Worm (Caenorhabditis elegans) whole organism, midembryonic: ENCODE results near the gene R07E4.1.

Experiments
- T22C8.4 ChIP-seq: fragments of 200-800 bp; sonication (Bioruptor generic); IDR thresholded peaks from 2 replicates; pipeline ENCODE4 v1.3.6; 2022; ENCODE audit warnings: missing genetic modification characterization, missing compliant biosample characterization
- cog-1 ChIP-seq: sonication (generic microtip); optimal IDR thresholded peaks from 2 replicates; lab custom pipeline; 2016; ENCODE audit warnings: missing genetic modification characterization, missing compliant biosample characterization
- flt-1 ChIP-seq: fragments of 200-800 bp; sonication (Bioruptor generic); IDR thresholded peaks from 2 replicates; pipeline ENCODE4 v1.3.6; 2022; ENCODE audit warnings: missing genetic modification characterization, missing compliant biosample characterization
- klf-2 ChIP-seq: fragments of 200-800 bp; sonication (Bioruptor generic); conservative IDR thresholded peaks from 2 replicates; pipeline ENCODE4 v1.3.6; 2022; ENCODE audit warnings: missing genetic modification reagents, missing genetic modification characterization, missing compliant biosample characterization
- med-1 ChIP-seq: sonication (generic microtip); optimal IDR thresholded peaks from 2 replicates; lab custom pipeline; 2017; ENCODE audit warnings: missing genetic modification characterization, mild to moderate bottlenecking, missing compliant biosample characterization, antibody characterized with exemption, missing genetic modification reagents; ENCODE audit not compliant: insufficient read depth
- ref-1 ChIP-seq: fragments of 200-800 bp; sonication (Bioruptor generic); conservative IDR thresholded peaks from 2 replicates; pipeline ENCODE4 v1.3.6; 2022; ENCODE audit warnings: missing genetic modification reagents, missing genetic modification characterization, missing compliant biosample characterization
- tab-1 ChIP-seq: fragments of 200-800 bp; sonication (Bioruptor generic); IDR thresholded peaks from 2 replicates; pipeline ENCODE4 v1.3.6; 2022; ENCODE audit warnings: missing genetic modification characterization, missing compliant biosample characterization
- ztf-23 ChIP-seq: fragments of 200-800 bp; sonication (Bioruptor generic); IDR thresholded peaks from 2 replicates; pipeline ENCODE4 v1.3.6; 2022; ENCODE audit warnings: missing genetic modification reagents, missing genetic modification characterization, missing compliant biosample characterization
- ztf-29 ChIP-seq: fragments of 200-800 bp; sonication (Bioruptor generic); IDR thresholded peaks from 2 replicates; pipeline ENCODE4 v1.3.6; 2022; ENCODE audit warnings: missing genetic modification reagents, missing genetic modification characterization, missing compliant biosample characterization

The R07E4.1 gene

DNA sequence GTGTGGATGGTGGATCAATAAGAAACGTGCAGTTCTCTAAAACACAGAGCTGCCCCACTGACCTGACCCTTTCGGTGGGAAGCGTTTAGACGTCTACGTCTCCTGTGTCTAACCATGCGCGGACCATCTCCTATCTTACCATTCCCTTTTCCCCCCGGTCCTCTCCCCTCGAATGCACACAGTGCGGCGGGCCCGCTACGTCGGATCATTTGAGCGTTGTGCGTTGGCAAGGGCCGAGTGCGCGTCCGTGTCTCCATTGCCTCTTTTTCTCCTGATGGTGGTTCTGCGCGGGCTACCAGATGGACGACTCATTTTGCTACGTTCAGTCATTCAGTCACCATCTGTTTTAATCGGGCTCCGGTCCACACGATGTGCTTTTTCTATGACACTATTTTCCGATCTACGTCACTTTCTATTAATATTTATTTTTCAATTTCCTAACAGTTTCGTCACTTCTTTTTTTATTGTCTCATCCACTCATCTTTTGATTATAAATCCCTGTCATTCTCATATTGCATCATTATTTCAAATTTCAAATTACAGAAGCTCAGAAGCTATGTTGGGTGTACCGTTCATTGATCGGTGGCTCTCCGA lies 36.8 kb downstream of the R07E4.1 start, which contains the start of gene inx-3:
Gene inx-3, plus strand, starts transcription at position 544 of the 594 bp plus-strand sequence.
- TF ChIP-seq T22C8.4 (GFP tag; lab: Robert Waterston, UW), result 0 out of 2 replicates have a peak, but pooled peaks have one; percentile 3
- TF ChIP-seq ztf-29 (GFP tag; lab: Robert Waterston, UW), result no peak
- 0 out of 2 replicates have a peak, but pooled peaks have one; percentile 55 for TF ChIP-seq ztf-23
- peak; percentile 53; the same call in 1 of the 2 replicates for TF ChIP-seq tab-1
- 0 out of 2 replicates have a peak, but pooled peaks have one; percentile 4 for TF ChIP-seq flt-1 (GFP tag; lab: Robert Waterston, UW)

ce11 chrX:5999103-5999554 lies 40.2 kb downstream of the R07E4.1 start, which contains the start of gene F22F4.9:
F22F4.9 (minus strand) TSS chrX:5999504.
- TF ChIP-seq ref-1, result no peak
- TF ChIP-seq ztf-29 (GFP tag; lab: Robert Waterston, UW), result no peak
- TF ChIP-seq tab-1, result no peak
- no peak for TF ChIP-seq T22C8.4 (GFP tag; lab: Robert Waterston, UW)
- TF ChIP-seq med-1 (GFP tag; lab: Kevin White, UChicago), result no peak
- no peak for TF ChIP-seq klf-2 (GFP tag; lab: Robert Waterston, UW)
- TF ChIP-seq cog-1 (tag; lab: Kevin White, UChicago), result no peak
- no peak for TF ChIP-seq ztf-23
- TF ChIP-seq flt-1 (GFP tag; lab: Robert Waterston, UW), result no peak

- TF ChIP-seq ref-1, result no peak
- no peak for TF ChIP-seq T22C8.4 (GFP tag; lab: Robert Waterston, UW)
- no peak for TF ChIP-seq cog-1 (tag; lab: Kevin White, UChicago)
- TF ChIP-seq flt-1 (GFP tag; lab: Robert Waterston, UW), result no peak
- no peak for TF ChIP-seq ztf-23
- TF ChIP-seq tab-1, result no peak
- no peak for TF ChIP-seq ztf-29 (GFP tag; lab: Robert Waterston, UW)
- TF ChIP-seq med-1 (GFP tag; lab: Kevin White, UChicago), result no peak
- TF ChIP-seq klf-2 (GFP tag; lab: Robert Waterston, UW), result no peak
These were observed 42.5 kb downstream of the R07E4.1 start, which contains the start of gene F22F4.4 for ce11 chrX:6001432-6001831. F22F4.4 (minus strand) TSS chrX:6001532.

DNA sequence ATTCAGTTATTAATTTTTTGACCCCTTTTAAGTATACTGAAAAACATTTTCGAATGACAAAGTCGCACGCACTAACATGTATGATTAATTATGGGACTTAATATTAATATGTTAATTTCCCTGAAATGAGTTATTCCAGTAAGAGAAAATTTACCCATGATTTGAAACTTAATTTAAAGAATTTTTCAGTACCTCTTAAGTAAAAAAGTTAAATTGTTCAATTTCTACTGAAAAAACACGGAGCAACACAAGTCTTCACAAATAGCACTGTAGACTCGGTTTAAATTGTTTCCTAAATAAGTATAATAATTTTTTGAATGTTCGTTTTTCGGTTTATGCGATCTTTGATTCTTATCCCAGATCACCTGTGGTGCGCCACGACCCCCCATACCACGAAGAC lies 43.6 kb downstream of the R07E4.1 start:
- TF ChIP-seq ref-1 (no peak), med-1 (GFP tag; lab: Kevin White, UChicago) (no peak), ztf-29 (GFP tag; lab: Robert Waterston, UW) (no peak), cog-1 (tag; lab: Kevin White, UChicago) (no peak)

- no peak for TF ChIP-seq med-1 (GFP tag; lab: Kevin White, UChicago)
- TF ChIP-seq T22C8.4 (GFP tag; lab: Robert Waterston, UW), result no peak
- TF ChIP-seq flt-1 (GFP tag; lab: Robert Waterston, UW), result no peak
- TF ChIP-seq cog-1 (tag; lab: Kevin White, UChicago), result no peak
- TF ChIP-seq ztf-23, result no peak
These were observed 44.9 kb downstream of the R07E4.1 start, which contains the start of gene sups-1 for ce11 chrX:6003853-6004252. sups-1 (plus strand) TSS chrX:6004153.

- TF ChIP-seq ztf-23 (no peak), klf-2 (GFP tag; lab: Robert Waterston, UW) (no peak), tab-1 (no peak), flt-1 (GFP tag; lab: Robert Waterston, UW) (no peak)
These were observed 45.4 kb downstream of the R07E4.1 start for ce11 chrX:6004315-6004714.

ce11 chrX:6010573-6010972 lies 51.7 kb downstream of the R07E4.1 start, which contains the start of gene C09B8.3:
C09B8.3 (minus strand) TSS chrX:6010673.
- TF ChIP-seq klf-2 (GFP tag; lab: Robert Waterston, UW) (no peak), cog-1 (tag; lab: Kevin White, UChicago) (no peak), med-1 (GFP tag; lab: Kevin White, UChicago) (no peak), tab-1 (no peak), ztf-29 (GFP tag; lab: Robert Waterston, UW) (no peak), flt-1 (GFP tag; lab: Robert Waterston, UW) (no peak), ref-1 (no peak), ztf-23 (no peak), T22C8.4 (GFP tag; lab: Robert Waterston, UW) (no peak)

- TF ChIP-seq T22C8.4 (GFP tag; lab: Robert Waterston, UW) (no peak), med-1 (GFP tag; lab: Kevin White, UChicago) (no peak), ref-1 (no peak), cog-1 (tag; lab: Kevin White, UChicago) (no peak), ztf-29 (GFP tag; lab: Robert Waterston, UW) (no peak), tab-1 (no peak), klf-2 (GFP tag; lab: Robert Waterston, UW) (no peak), flt-1 (GFP tag; lab: Robert Waterston, UW) (no peak), ztf-23 (no peak)
These were observed 56.2 kb downstream of the R07E4.1 start, which contains the start of gene C09B8.8 for ce11 chrX:6015096-6015495. C09B8.8 (plus strand) TSS chrX:6015492.
